Fruit fly (Drosophila melanogaster) whole organism, embryonic: ENCODE measurements around the gene nxf2.

Experiments
- Bgb ChIP-seq: fragments of 200-800 bp; sonication (Bioruptor generic); IDR thresholded peaks from 2 replicates; pipeline ENCODE4 v1.3.6; 2022; ENCODE audit warnings: missing biosample characterization, missing genetic modification characterization; ENCODE audit not compliant: partially characterized antibody
- CG10267 ChIP-seq: fragments of 200-800 bp; sonication (Bioruptor generic); optimal IDR thresholded peaks from 2 replicates; lab custom pipeline; 2018; ENCODE audit warnings: missing biosample characterization, mild to moderate bottlenecking, missing genetic modification characterization, moderate library complexity
- CG10462 ChIP-seq: fragments of 200-800 bp; sonication (Bioruptor generic); optimal IDR thresholded peaks from 2 replicates; lab custom pipeline; 2016; ENCODE audit warnings: missing biosample characterization, missing genetic modification characterization
- CG11696 ChIP-seq: fragments of 200-800 bp; sonication (Bioruptor generic); IDR thresholded peaks from 2 replicates; pipeline ENCODE4 v1.3.6; 2022; ENCODE audit warnings: missing biosample characterization, missing genetic modification characterization
- CG12391 ChIP-seq: fragments of 200-800 bp; sonication (Bioruptor generic); optimal IDR thresholded peaks from 3 replicates; lab custom pipeline; 2018; ENCODE audit warnings: missing biosample characterization, mild to moderate bottlenecking, missing genetic modification characterization, moderate library complexity
- CG13287 ChIP-seq: fragments of 200-800 bp; sonication (Bioruptor generic); IDR thresholded peaks from 2 replicates; pipeline ENCODE4 v1.3.6; 2022; ENCODE audit warnings: missing biosample characterization, missing genetic modification characterization; ENCODE audit not compliant: partially characterized antibody
- CG14710 ChIP-seq: fragments of 200-800 bp; sonication (Bioruptor generic); optimal IDR thresholded peaks from 3 replicates; lab custom pipeline; 2019; ENCODE audit warnings: missing biosample characterization, mild to moderate bottlenecking, missing genetic modification characterization, moderate library complexity
- CG15269 ChIP-seq: fragments of 200-800 bp; sonication (Bioruptor generic); optimal IDR thresholded peaks from 2 replicates; lab custom pipeline; 2018; ENCODE audit warnings: missing biosample characterization, mild to moderate bottlenecking, missing genetic modification characterization, moderate library complexity
- CG17829 ChIP-seq: fragments of 200-800 bp; optimal IDR thresholded peaks from 2 replicates; lab custom pipeline; 2019; ENCODE audit warnings: missing biosample characterization, mild to moderate bottlenecking, missing genetic modification characterization, moderate library complexity
- CG2129 ChIP-seq: fragments of 200-800 bp; sonication (Bioruptor generic); IDR thresholded peaks from 2 replicates; pipeline ENCODE4 v1.3.6; 2022; ENCODE audit warnings: missing biosample characterization, missing genetic modification characterization; ENCODE audit not compliant: partially characterized antibody
- CG2202 ChIP-seq: fragments of 200-800 bp; sonication (Bioruptor generic); optimal IDR thresholded peaks from 2 replicates; lab custom pipeline; 2018; ENCODE audit warnings: missing biosample characterization, mild to moderate bottlenecking, missing genetic modification characterization
- CG2875 ChIP-seq: fragments of 200-800 bp; sonication (Bioruptor generic); optimal IDR thresholded peaks from 2 replicates; lab custom pipeline; 2017; ENCODE audit warnings: missing biosample characterization, mild to moderate bottlenecking, missing genetic modification characterization, missing genetic modification reagents
- CG30020 ChIP-seq: fragments of 200-800 bp; optimal IDR thresholded peaks from 2 replicates; lab custom pipeline; 2019; ENCODE audit warnings: missing biosample characterization, mild to moderate bottlenecking, missing genetic modification characterization, moderate library complexity
- CG3995 ChIP-seq: fragments of 200-800 bp; sonication (Bioruptor generic); optimal IDR thresholded peaks from 3 replicates; lab custom pipeline; 2016; ENCODE audit warnings: missing biosample characterization, missing genetic modification characterization
- CG5245 ChIP-seq: fragments of 200-800 bp; sonication (Bioruptor generic); optimal IDR thresholded peaks from 3 replicates; lab custom pipeline; 2016; ENCODE audit warnings: missing biosample characterization, missing genetic modification characterization
- CG9876 ChIP-seq: fragments of 200-800 bp; sonication (Bioruptor generic); optimal IDR thresholded peaks from 2 replicates; lab custom pipeline; 2016; ENCODE audit warnings: missing biosample characterization, missing genetic modification characterization
- D19A ChIP-seq: fragments of 200-800 bp; optimal IDR thresholded peaks from 3 replicates; lab custom pipeline; 2019; ENCODE audit warnings: missing biosample characterization, mild to moderate bottlenecking, missing genetic modification characterization, moderate library complexity
- Doc3 ChIP-seq: fragments of 200-800 bp; sonication (Bioruptor generic); IDR thresholded peaks from 3 replicates; pipeline ENCODE4 v1.3.6; 2022; ENCODE audit warnings: missing biosample characterization, missing genetic modification characterization; ENCODE audit not compliant: partially characterized antibody
- Elba2 ChIP-seq: fragments of 200-800 bp; sonication (Bioruptor generic); optimal IDR thresholded peaks from 3 replicates; lab custom pipeline; 2016; ENCODE audit warnings: missing biosample characterization, missing genetic modification characterization
- Gsc ChIP-seq: fragments of 200-800 bp; sonication (Bioruptor generic); IDR thresholded peaks from 2 replicates; pipeline ENCODE4 v1.3.6; 2022; ENCODE audit warnings: missing biosample characterization, missing genetic modification characterization
- HmgZ ChIP-seq: fragments of 200-800 bp; sonication (Bioruptor generic); optimal IDR thresholded peaks from 2 replicates; lab custom pipeline; 2018; ENCODE audit warnings: missing biosample characterization, mild to moderate bottlenecking, missing genetic modification characterization
- Hr51 ChIP-seq, 2 experiments: fragments of 200-800 bp; sonication (Bioruptor generic); optimal IDR thresholded peaks; 2 replicates in 1 of 2; 3 replicates in 1 of 2; lab custom pipeline; 2016 to 2018; ENCODE audit warnings: missing biosample characterization in 2 of 2, missing genetic modification characterization in 2 of 2, mild to moderate bottlenecking in 1 of 2, moderate library complexity in 1 of 2
- Oli ChIP-seq: fragments of 200-800 bp; sonication (Bioruptor generic); optimal IDR thresholded peaks from 2 replicates; lab custom pipeline; 2018; ENCODE audit warnings: missing biosample characterization, mild to moderate bottlenecking, missing genetic modification characterization, moderate library complexity
- Opbp ChIP-seq: fragments of 200-800 bp; sonication (Bioruptor generic); IDR thresholded peaks from 3 replicates; pipeline ENCODE4 v1.3.6; 2022; ENCODE audit warnings: missing biosample characterization, missing genetic modification characterization; ENCODE audit not compliant: partially characterized antibody
- PHDP ChIP-seq: fragments of 200-800 bp; sonication (Bioruptor generic); optimal IDR thresholded peaks from 3 replicates; lab custom pipeline; 2018; ENCODE audit warnings: missing biosample characterization, mild to moderate bottlenecking, missing genetic modification characterization, moderate library complexity
- Pdp1 ChIP-seq, 2 experiments: fragments of 200-800 bp; sonication (Bioruptor generic); optimal IDR thresholded peaks; 3 replicates each; lab custom pipeline; 2016; ENCODE audit warnings: missing biosample characterization in 2 of 2, missing genetic modification characterization in 2 of 2, mild to moderate bottlenecking in 1 of 2, moderate library complexity in 1 of 2
- Ptx1 ChIP-seq: fragments of 200-800 bp; sonication (Bioruptor generic); IDR thresholded peaks from 2 replicates; pipeline ENCODE4 v1.3.6; 2022; ENCODE audit warnings: missing biosample characterization, missing genetic modification characterization
- Rfx ChIP-seq: fragments of 200-800 bp; sonication (Bioruptor generic); IDR thresholded peaks from 2 replicates; pipeline ENCODE4 v1.3.6; 2022; ENCODE audit warnings: missing biosample characterization, missing genetic modification characterization
- Spps ChIP-seq: fragments of 200-800 bp; sonication (Bioruptor generic); optimal IDR thresholded peaks from 2 replicates; lab custom pipeline; 2018; ENCODE audit warnings: missing biosample characterization, mild to moderate bottlenecking, missing genetic modification characterization
- Stat92E ChIP-seq, 3 experiments: fragments of >200 bp in 2 of 3; fragments of 200-800 bp in 1 of 3; sonication (Bioruptor generic) in 1 of 3; optimal IDR thresholded peaks; 2 replicates each; lab custom pipeline; 2017 to 2019; ENCODE audit warnings: missing biosample characterization in 3 of 3, missing genetic modification characterization in 3 of 3, mild to moderate bottlenecking in 1 of 3, moderate library complexity in 1 of 3
- YL-1 ChIP-seq: fragments of 200-800 bp; sonication (Bioruptor generic); optimal IDR thresholded peaks from 3 replicates; lab custom pipeline; 2017; ENCODE audit warnings: missing biosample characterization, mild to moderate bottlenecking, missing genetic modification characterization
- amos ChIP-seq: fragments of 200-800 bp; sonication (Bioruptor generic); IDR thresholded peaks from 2 replicates; pipeline ENCODE4 v1.3.6; 2022; ENCODE audit warnings: missing biosample characterization, missing genetic modification characterization; ENCODE audit not compliant: partially characterized antibody
- esg ChIP-seq: fragments of 200-800 bp; sonication (Bioruptor generic); conservative IDR thresholded peaks from 2 replicates; pipeline ENCODE4 v1.3.6; 2022; ENCODE audit warnings: missing biosample characterization, missing genetic modification characterization
- gfzf ChIP-seq: fragments of 200-800 bp; sonication (Bioruptor generic); optimal IDR thresholded peaks from 2 replicates; lab custom pipeline; 2016; ENCODE audit warnings: missing biosample characterization, mild to moderate bottlenecking, missing genetic modification characterization, moderate library complexity
- h ChIP-seq: fragments of >200 bp; optimal IDR thresholded peaks from 2 replicates; lab custom pipeline; 2017
- knrl ChIP-seq: fragments of 200-800 bp; sonication (Bioruptor generic); IDR thresholded peaks from 3 replicates; pipeline ENCODE4 v1.3.6; 2022; ENCODE audit warnings: missing biosample characterization, missing genetic modification characterization; ENCODE audit not compliant: partially characterized antibody
- lab ChIP-seq: fragments of 200-800 bp; sonication (Bioruptor generic); optimal IDR thresholded peaks from 3 replicates; lab custom pipeline; 2017; ENCODE audit warnings: missing biosample characterization, missing genetic modification characterization, mild to moderate bottlenecking, moderate library complexity, missing genetic modification reagents
- lov ChIP-seq, 2 experiments: fragments of 200-800 bp in 1 of 2; fragments of >200 bp in 1 of 2; sonication (Bioruptor generic) in 1 of 2; IDR thresholded peaks in 1 of 2; optimal IDR thresholded peaks in 1 of 2; 2 replicates in 1 of 2; 3 replicates in 1 of 2; pipeline versions ENCODE4 v1.3.6 to Lab custom; 2017 to 2022; ENCODE audit warnings: missing biosample characterization in 1 of 2, missing genetic modification characterization in 1 of 2
- nom ChIP-seq: fragments of 200-800 bp; sonication (Bioruptor generic); optimal IDR thresholded peaks from 2 replicates; lab custom pipeline; 2017; ENCODE audit warnings: missing biosample characterization, missing genetic modification characterization, mild to moderate bottlenecking, moderate library complexity, missing genetic modification reagents
- oc ChIP-seq: fragments of 200-800 bp; sonication (Bioruptor generic); optimal IDR thresholded peaks from 2 replicates; lab custom pipeline; 2018; ENCODE audit warnings: missing biosample characterization, mild to moderate bottlenecking, missing genetic modification characterization, moderate library complexity
- p53 ChIP-seq: fragments of 200-800 bp; sonication (Bioruptor generic); optimal IDR thresholded peaks from 2 replicates; lab custom pipeline; 2016; ENCODE audit warnings: missing biosample characterization, missing genetic modification characterization
- phol ChIP-seq: fragments of 200-800 bp; sonication (Bioruptor generic); optimal IDR thresholded peaks from 3 replicates; lab custom pipeline; 2018; ENCODE audit warnings: missing biosample characterization, mild to moderate bottlenecking, missing genetic modification characterization, moderate library complexity
- pzg ChIP-seq: fragments of 200-800 bp; sonication (Bioruptor generic); optimal IDR thresholded peaks from 3 replicates; lab custom pipeline; 2018; ENCODE audit warnings: missing biosample characterization, mild to moderate bottlenecking, missing genetic modification characterization, moderate library complexity
- row ChIP-seq: fragments of 200-800 bp; sonication (Bioruptor generic); IDR thresholded peaks from 3 replicates; pipeline ENCODE4 v1.3.6; 2022; ENCODE audit warnings: missing biosample characterization, missing genetic modification characterization
- sens ChIP-seq: fragments of 200-800 bp; sonication (Bioruptor generic); peaks from one replicate; lab custom pipeline; 2016; ENCODE audit warnings: missing biosample characterization, missing genetic modification characterization
- stwl ChIP-seq: fragments of 200-800 bp; sonication (Bioruptor generic); optimal IDR thresholded peaks from 3 replicates; lab custom pipeline; 2018; ENCODE audit warnings: missing biosample characterization, mild to moderate bottlenecking, missing genetic modification characterization, moderate library complexity
- tna ChIP-seq: fragments of 200-800 bp; sonication (Bioruptor generic); IDR thresholded peaks from 2 replicates; pipeline ENCODE4 v1.3.6; 2022; ENCODE audit warnings: missing biosample characterization, missing genetic modification characterization; ENCODE audit not compliant: partially characterized antibody
- vnd ChIP-seq: fragments of 200-800 bp; sonication (Bioruptor generic); IDR thresholded peaks from 3 replicates; pipeline ENCODE4 v1.3.6; 2022; ENCODE audit warnings: missing biosample characterization, missing genetic modification characterization; ENCODE audit not compliant: partially characterized antibody

nxf2 gene

dm6 chr3L:16590860-16591259, 10.8 kb upstream of the nxf2 start, which contains the start of gene tra (continued):
- TF ChIP-seq Bgb (GFP tag; lab: Robert Waterston, UW) (peak; percentile 57), phol (peak; percentile 73), Rfx (GFP tag; lab: Robert Waterston, UW) (no peak), Pdp1 (GFP tag; optimal IDR thresholded peaks at IDR 0.05; lab: Kevin White, UChicago) (no peak), row (GFP tag; lab: Robert Waterston, UW) (0 out of 3 replicates have a peak, but pooled peaks have one; percentile 11), Oli (tag; lab: Kevin White, UChicago) (no peak), CG13287 (GFP tag; lab: Robert Waterston, UW) (peak; percentile 74), YL-1 (GFP tag; lab: Kevin White, UChicago) (peak; percentile 31), CG11696 (GFP tag; lab: Robert Waterston, UW) (no peak), D19A (no peak), CG10462 (no peak), Hr51 (GFP tag; optimal IDR thresholded peaks at IDR 0.05; lab: Kevin White, UChicago) (no peak), gfzf (GFP tag; lab: Kevin White, UChicago) (peak; percentile 82), sens (GFP tag; lab: Kevin White, UChicago) (peak; percentile 72), CG30020 (tag; lab: Kevin White, UChicago) (peak; percentile 7), Elba2 (peak; percentile 73), Opbp (GFP tag; lab: Robert Waterston, UW) (peak; percentile 83), Spps (tag; lab: Kevin White, UChicago) (no peak), Stat92E (GFP tag; optimal IDR thresholded peaks at IDR 0.05; lab: Kevin White, UChicago) (peak in 1 of 3 experiments; percentile 47), amos (GFP tag; lab: Robert Waterston, UW) (peak; percentile 61), CG2129 (peak; percentile 28; the same call in 1 of the 2 replicates), Gsc (no peak), lov (optimal IDR thresholded peaks at IDR 0.05; lab: Kevin White, UChicago) (no peak), lov (GFP tag; IDR thresholded peaks at IDR 0.05; lab: Robert Waterston, UW) (no peak), lab (GFP tag; lab: Kevin White, UChicago) (no peak), oc (tag; lab: Kevin White, UChicago) (no peak), CG17829 (tag; lab: Kevin White, UChicago) (peak; percentile 26), CG14710 (tag; lab: Kevin White, UChicago) (peak; percentile 66), esg (no peak), nom (peak; percentile 36), p53 (GFP tag; lab: Kevin White, UChicago) (no peak), h (lab: Kevin White, UChicago) (no peak), CG15269 (tag; lab: Kevin White, UChicago) (no peak), Doc3 (GFP tag; lab: Robert Waterston, UW) (peak; percentile 60), knrl (GFP tag; lab: Robert Waterston, UW) (peak; percentile 57; the same call in 2 of the 3 replicates), PHDP (tag; lab: Kevin White, UChicago) (no peak), CG5245 (GFP tag; lab: Kevin White, UChicago) (no peak), tna (peak; percentile 50; the same call in 1 of the 2 replicates), CG10267 (peak; percentile 45), stwl (tag; lab: Kevin White, UChicago) (peak; percentile 64), CG2875 (no peak), vnd (GFP tag; lab: Robert Waterston, UW) (no peak), HmgZ (tag; lab: Kevin White, UChicago) (peak; percentile 11), pzg (GFP tag; lab: Kevin White, UChicago) (peak; percentile 58), Ptx1 (GFP tag; lab: Robert Waterston, UW) (no peak), CG9876 (GFP tag; lab: Kevin White, UChicago) (no peak), CG12391 (tag; lab: Kevin White, UChicago) (no peak), CG3995 (GFP tag; lab: Kevin White, UChicago) (peak; percentile 70), CG2202 (tag; lab: Kevin White, UChicago) (no peak)
